Fruit fly (Drosophila melanogaster): ENCODE results near the gene Drsl6.

DNA sequence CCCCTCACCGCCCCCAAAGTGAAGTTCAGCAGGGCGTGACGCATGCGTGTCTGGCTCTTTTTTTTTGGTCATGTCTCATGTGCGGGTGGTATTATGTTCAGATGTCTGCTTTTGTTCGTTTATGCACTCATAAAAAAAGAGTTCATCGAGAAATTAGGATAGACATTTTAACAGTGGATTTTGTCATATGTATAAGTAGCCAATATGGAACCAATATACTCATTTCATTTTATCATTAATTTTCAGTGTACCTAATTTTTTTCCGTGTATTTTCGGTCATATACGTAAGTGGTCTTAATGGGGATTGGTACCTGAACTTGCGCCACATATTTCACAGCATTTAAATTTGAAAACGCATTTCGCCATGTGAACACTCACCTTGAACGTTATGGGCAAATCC is 35.9 kb downstream of the Drsl6 start:
- TF ChIP-seq psq (GFP tag; optimal IDR thresholded peaks at IDR 0.05) (peak; percentile 20), CG9705 (GFP tag; optimal IDR thresholded peaks at IDR 0.05) (no peak), brk (GFP tag; optimal IDR thresholded peaks at IDR 0.05) (no peak)
